Worm (Caenorhabditis elegans) whole organism, L4 larva: Measurements from ENCODE around the gene B0393.9.

Experiments used
- F10B5.3 ChIP-seq: sonication (generic microtip); optimal IDR thresholded peaks from 2 replicates; lab custom pipeline; 2016; ENCODE audit warnings: mild to moderate bottlenecking, missing genetic modification characterization, missing compliant biosample characterization
- F37D6.2 ChIP-seq: sonication (generic microtip); optimal IDR thresholded peaks from 2 replicates; lab custom pipeline; 2016; ENCODE audit warnings: mild to moderate bottlenecking, missing genetic modification characterization, missing compliant biosample characterization
- T20F7.1 ChIP-seq: fragments of 200-800 bp; sonication (Bioruptor generic); optimal IDR thresholded peaks from 2 replicates; lab custom pipeline; 2018; ENCODE audit warnings: mild to moderate bottlenecking, missing genetic modification characterization, missing compliant biosample characterization
- T26A8.4 ChIP-seq: fragments of 200-800 bp; sonication (Bioruptor generic); IDR thresholded peaks from 2 replicates; pipeline ENCODE4 v1.3.6; 2022; ENCODE audit warnings: missing genetic modification characterization, missing compliant biosample characterization
- Y48G9A.11 ChIP-seq: fragments of 200-800 bp; sonication (Bioruptor generic); IDR thresholded peaks from 2 replicates; pipeline ENCODE4 v1.3.6; 2022; ENCODE audit warnings: missing genetic modification reagents, missing genetic modification characterization, missing compliant biosample characterization
- aha-1 ChIP-seq: fragments of 150-350 bp; peaks from one replicate; lab custom pipeline; 2014; ENCODE audit warnings: missing biosample characterization, missing genetic modification characterization
- aly-2 ChIP-seq: sonication (generic microtip); optimal IDR thresholded peaks from 2 replicates; lab custom pipeline; 2018; ENCODE audit warnings: missing biosample characterization, missing genetic modification characterization
- ceh-28 ChIP-seq: fragments of 150-350 bp; optimal IDR thresholded peaks from 2 replicates; lab custom pipeline; 2014; ENCODE audit warnings: missing biosample characterization, missing genetic modification reagents, missing genetic modification characterization
- ceh-44 ChIP-seq: fragments of 200-800 bp; sonication (Bioruptor generic); IDR thresholded peaks from 2 replicates; pipeline ENCODE4 v1.3.6; 2022; ENCODE audit warnings: missing genetic modification reagents, missing genetic modification characterization, missing compliant biosample characterization
- daf-12 ChIP-seq: fragments of 150-350 bp; optimal IDR thresholded peaks from 2 replicates; lab custom pipeline; 2014; ENCODE audit warnings: missing biosample characterization, missing genetic modification reagents, missing genetic modification characterization
- daf-16 ChIP-seq, 3 experiments: sonication (generic microtip); optimal IDR thresholded peaks; 2 replicates each; lab custom pipeline; 2016 to 2017; ENCODE audit warnings: missing genetic modification characterization in 3 of 3, missing genetic modification reagents in 3 of 3, mild to moderate bottlenecking in 2 of 3, missing compliant biosample characterization in 2 of 3, missing biosample characterization in 1 of 3, moderate library complexity in 1 of 3
- dmd-8 ChIP-seq: fragments of 200-800 bp; sonication (Bioruptor generic); IDR thresholded peaks from 2 replicates; pipeline ENCODE4 v1.3.6; 2022; ENCODE audit warnings: missing genetic modification characterization, missing compliant biosample characterization
- dmd-9 ChIP-seq: fragments of 200-800 bp; sonication (Bioruptor generic); IDR thresholded peaks from 2 replicates; pipeline ENCODE4 v1.3.6; 2022; ENCODE audit warnings: missing genetic modification reagents, missing genetic modification characterization, missing compliant biosample characterization
- dpl-1 ChIP-seq: fragments of 150-350 bp; optimal IDR thresholded peaks from 2 replicates; lab custom pipeline; 2014; ENCODE audit warnings: missing biosample characterization, missing genetic modification reagents, missing genetic modification characterization
- fkh-10 ChIP-seq: fragments of 150-350 bp; optimal IDR thresholded peaks from 2 replicates; lab custom pipeline; 2014; ENCODE audit warnings: missing biosample characterization, missing genetic modification reagents, missing genetic modification characterization
- fos-1 ChIP-seq: fragments of 150-350 bp; optimal IDR thresholded peaks from 2 replicates; lab custom pipeline; 2014; ENCODE audit warnings: missing biosample characterization, missing genetic modification characterization
- hlh-30 ChIP-seq: sonication (generic microtip); optimal IDR thresholded peaks from 2 replicates; lab custom pipeline; 2017; ENCODE audit warnings: antibody characterized with exemption, mild to moderate bottlenecking, missing genetic modification characterization, missing compliant biosample characterization; ENCODE audit not compliant: insufficient read depth
- lim-7 ChIP-seq: fragments of 200-800 bp; sonication (Bioruptor generic); IDR thresholded peaks from 2 replicates; pipeline ENCODE4 v1.3.6; 2022; ENCODE audit warnings: missing genetic modification characterization, missing compliant biosample characterization
- lin-29 ChIP-seq: fragments of 200-800 bp; sonication (Bioruptor generic); IDR thresholded peaks from 2 replicates; pipeline ENCODE4 v1.3.6; 2022; ENCODE audit warnings: missing genetic modification reagents, missing genetic modification characterization, missing compliant biosample characterization
- lin-38 ChIP-seq: fragments of 200-800 bp; sonication (Bioruptor generic); IDR thresholded peaks from 2 replicates; pipeline ENCODE4 v1.3.6; 2022; ENCODE audit warnings: missing genetic modification reagents, missing genetic modification characterization, missing compliant biosample characterization
- madf-9 ChIP-seq: fragments of 200-800 bp; sonication (Bioruptor generic); conservative IDR thresholded peaks from 2 replicates; pipeline ENCODE4 v1.3.6; 2022; ENCODE audit warnings: missing genetic modification reagents, missing genetic modification characterization, missing compliant biosample characterization
- mdl-1 ChIP-seq, 2 experiments: fragments of 150-350 bp in 1 of 2; sonication (generic microtip) in 1 of 2; optimal IDR thresholded peaks; 2 replicates each; lab custom pipeline; 2014 to 2017; ENCODE audit warnings: missing biosample characterization in 2 of 2, missing genetic modification characterization in 2 of 2
- mep-1 ChIP-seq: fragments of 150-350 bp; sonication (generic microtip); optimal IDR thresholded peaks from 3 replicates; lab custom pipeline; 2014; ENCODE audit warnings: missing biosample characterization, missing genetic modification characterization
- mes-2 ChIP-seq: sonication (generic microtip); optimal IDR thresholded peaks from 2 replicates; lab custom pipeline; 2016; ENCODE audit warnings: missing genotype, mild to moderate bottlenecking, missing genetic modification characterization, missing compliant biosample characterization; ENCODE audit not compliant: poor library complexity, severe bottlenecking
- mxl-3 ChIP-seq: fragments of 200-800 bp; sonication (Bioruptor generic); optimal IDR thresholded peaks from 2 replicates; lab custom pipeline; 2018; ENCODE audit warnings: mild to moderate bottlenecking, missing genetic modification characterization, missing compliant biosample characterization
- nhr-102 ChIP-seq: sonication (generic microtip); optimal IDR thresholded peaks from 2 replicates; lab custom pipeline; 2016; ENCODE audit warnings: mild to moderate bottlenecking, missing genetic modification characterization, moderate library complexity, missing compliant biosample characterization
- nhr-111 ChIP-seq: fragments of 200-800 bp; sonication (Bioruptor generic); optimal IDR thresholded peaks from 2 replicates; lab custom pipeline; 2018; ENCODE audit warnings: mild to moderate bottlenecking, missing genetic modification characterization, missing compliant biosample characterization
- nhr-237 ChIP-seq: sonication (generic microtip); optimal IDR thresholded peaks from 2 replicates; lab custom pipeline; 2017; ENCODE audit warnings: missing biosample characterization, missing genetic modification characterization
- nhr-28 ChIP-seq: fragments of 150-350 bp; optimal IDR thresholded peaks from 2 replicates; lab custom pipeline; 2014; ENCODE audit warnings: missing biosample characterization, missing genetic modification characterization
- pha-4 ChIP-seq, 2 experiments: fragments of 150-350 bp in 1 of 2; fragments of 200-800 bp in 1 of 2; sonication (Bioruptor generic) in 1 of 2; IDR thresholded peaks in 1 of 2; optimal IDR thresholded peaks in 1 of 2; 2 replicates each; pipeline versions ENCODE4 v1.3.6 to Lab custom; 2014 to 2022; ENCODE audit warnings: missing genetic modification characterization in 2 of 2, missing genetic modification reagents in 2 of 2, missing biosample characterization in 1 of 2, missing compliant biosample characterization in 1 of 2
- pqm-1 ChIP-seq: sonication (generic microtip); optimal IDR thresholded peaks from 2 replicates; lab custom pipeline; 2017; ENCODE audit warnings: missing biosample characterization, missing genetic modification characterization
- rbr-2 ChIP-seq: sonication (generic microtip); optimal IDR thresholded peaks from 2 replicates; lab custom pipeline; 2016; ENCODE audit warnings: missing genotype, missing genetic modification characterization, missing compliant biosample characterization
- set-16 ChIP-seq: fragments of 200-800 bp; sonication (Bioruptor generic); IDR thresholded peaks from 2 replicates; pipeline ENCODE4 v1.3.6; 2022; ENCODE audit warnings: missing genetic modification reagents, missing genetic modification characterization, missing compliant biosample characterization
- skn-1 ChIP-seq: fragments of 150-350 bp; optimal IDR thresholded peaks from 2 replicates; lab custom pipeline; 2014; ENCODE audit warnings: missing biosample characterization, missing genetic modification characterization
- snpc-1.2 ChIP-seq: fragments of 200-800 bp; sonication (Bioruptor generic); IDR thresholded peaks from 2 replicates; pipeline ENCODE4 v1.3.6; 2022; ENCODE audit warnings: missing genetic modification reagents, missing genetic modification characterization, missing compliant biosample characterization
- snpc-4 ChIP-seq: fragments of 150-350 bp; optimal IDR thresholded peaks from 2 replicates; lab custom pipeline; 2014; ENCODE audit warnings: missing biosample characterization, missing genetic modification characterization
- spr-1 ChIP-seq: sonication (generic microtip); optimal IDR thresholded peaks from 2 replicates; lab custom pipeline; 2016; ENCODE audit warnings: mild to moderate bottlenecking, missing genetic modification characterization, missing compliant biosample characterization
- tra-1 ChIP-seq: fragments of 200-800 bp; sonication (Bioruptor generic); IDR thresholded peaks from 2 replicates; pipeline ENCODE4 v1.3.6; 2022; ENCODE audit warnings: missing genetic modification reagents, missing genetic modification characterization, missing compliant biosample characterization
- unc-130 ChIP-seq: sonication (generic microtip); optimal IDR thresholded peaks from 2 replicates; lab custom pipeline; 2016; ENCODE audit warnings: missing genetic modification reagents, missing genetic modification characterization, missing compliant biosample characterization
- unc-62 ChIP-seq, 3 experiments: fragments of 150-350 bp in 1 of 3; sonication (generic microtip); optimal IDR thresholded peaks in 2 of 3; peaks in 1 of 3; 1 replicate in 1 of 3; 2 replicates in 2 of 3; lab custom pipeline; 2014 to 2017; ENCODE audit warnings: missing biosample characterization in 3 of 3, missing genetic modification characterization in 3 of 3, missing genetic modification reagents in 3 of 3, missing genotype in 1 of 3
- zag-1 ChIP-seq: fragments of 150-350 bp; optimal IDR thresholded peaks from 2 replicates; lab custom pipeline; 2014; ENCODE audit warnings: missing biosample characterization, missing genetic modification characterization
- zfp-2 ChIP-seq: sonication (generic microtip); optimal IDR thresholded peaks from 2 replicates; lab custom pipeline; 2016; ENCODE audit warnings: mild to moderate bottlenecking, missing genetic modification characterization, missing compliant biosample characterization
- zip-2 ChIP-seq: fragments of 150-350 bp; optimal IDR thresholded peaks from 2 replicates; lab custom pipeline; 2014; ENCODE audit warnings: missing biosample characterization, missing genetic modification characterization
- ztf-7 ChIP-seq: fragments of 150-350 bp; optimal IDR thresholded peaks from 2 replicates; lab custom pipeline; 2014; ENCODE audit warnings: missing biosample characterization, missing genetic modification characterization

Gene B0393.9

DNA sequence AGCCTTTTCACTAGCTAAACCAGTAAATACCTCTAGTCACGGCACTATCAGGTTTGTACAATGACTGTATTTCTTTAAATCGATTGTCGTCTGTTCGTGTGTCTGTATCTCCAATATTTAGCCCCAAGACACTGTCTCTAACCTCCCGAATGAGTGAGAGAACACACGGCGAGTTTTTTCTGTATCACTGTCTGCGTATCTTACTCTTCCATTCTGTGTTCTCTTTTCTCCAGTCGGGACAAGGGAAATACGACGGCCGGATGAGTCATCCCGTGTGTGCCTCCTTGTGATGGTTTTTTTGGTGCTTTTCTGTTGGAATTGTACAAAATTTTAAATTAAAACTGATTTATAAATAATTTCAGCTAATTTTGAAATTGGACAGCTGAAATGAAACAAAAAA is 16.1 kb upstream of the B0393.9 start (continued):
- TF ChIP-seq madf-9 (GFP tag; lab: Robert Waterston, UW) (0 out of 2 replicates have a peak, but pooled peaks have one; percentile 20), snpc-1.2 (GFP tag; lab: Robert Waterston, UW) (no peak), F10B5.3 (peak; percentile 10), zag-1 (tag; lab: Kevin White, UChicago) (no peak), fkh-10 (GFP tag; lab: Kevin White, UChicago) (peak; percentile 41), skn-1 (tag; lab: Kevin White, UChicago) (no peak), aha-1 (tag; lab: Kevin White, UChicago) (peak; percentile 7), spr-1 (tag; lab: Kevin White, UChicago) (peak; percentile 1), nhr-102 (tag; lab: Kevin White, UChicago) (peak; percentile 24), ceh-44 (GFP tag; lab: Robert Waterston, UW) (no peak), zfp-2 (tag; lab: Kevin White, UChicago) (no peak), mes-2 (tag; lab: Kevin White, UChicago) (peak; percentile 85), lin-38 (peak; percentile 60), mxl-3 (GFP tag; lab: Kevin White, UChicago) (peak; percentile 85), pqm-1 (peak; percentile 57), nhr-28 (tag; lab: Kevin White, UChicago) (peak; percentile 79), hlh-30 (tag; lab: Kevin White, UChicago) (peak; percentile 94), T26A8.4 (GFP tag; lab: Robert Waterston, UW) (peak; percentile 67), lim-7 (GFP tag; lab: Robert Waterston, UW) (no peak), fos-1 (tag; lab: Kevin White, UChicago) (peak; percentile 77), zip-2 (tag; lab: Kevin White, UChicago) (no peak), lin-29 (GFP tag; lab: Robert Waterston, UW) (no peak), dmd-8 (GFP tag; lab: Robert Waterston, UW) (no peak), tra-1 (no peak), ztf-7 (peak; percentile 25), dpl-1 (GFP tag; lab: Kevin White, UChicago) (peak; percentile 62), ceh-28 (tag; lab: Kevin White, UChicago) (peak; percentile 6), rbr-2 (peak; percentile 75), unc-62 (GFP tag; optimal IDR thresholded peaks at IDR 0.05 in 1 of 2; lab: Kevin White, UChicago) (peak in 1 of 2 experiments; percentile 98), unc-62 (tag; optimal IDR thresholded peaks at IDR 0.05; lab: Kevin White, UChicago) (no peak), mdl-1 (tag; optimal IDR thresholded peaks at IDR 0.05; lab: Kevin White, UChicago) (peak in 1 of 2 experiments; percentile 70), Y48G9A.11 (GFP tag; lab: Robert Waterston, UW) (no peak)

ce11 chrIII:4792560-4793136 is 12.7 kb upstream of the B0393.9 start, which contains the start of gene mip-1:
mip-1 (plus strand) TSS chrIII:4793086.
- TF ChIP-seq unc-130 (GFP tag; lab: Kevin White, UChicago) = peak; percentile 40
- TF ChIP-seq nhr-237 (tag; lab: Kevin White, UChicago) = no peak
- TF ChIP-seq lin-38 = 0 out of 2 replicates have a peak, but pooled peaks have one; percentile 25

- no peak for TF ChIP-seq mep-1 (tag; lab: Kevin White, UChicago)
- no peak for TF ChIP-seq snpc-4 (tag; lab: Kevin White, UChicago)
- TF ChIP-seq pha-4 (GFP tag; IDR thresholded peaks at IDR 0.05; lab: Robert Waterston, UW) = no peak
- TF ChIP-seq pha-4 (tag; optimal IDR thresholded peaks at IDR 0.05; lab: Kevin White, UChicago) = no peak
- no peak for TF ChIP-seq T20F7.1 (GFP tag; lab: Kevin White, UChicago)
- TF ChIP-seq F37D6.2 (tag; lab: Kevin White, UChicago) = no peak
- TF ChIP-seq ceh-28 (tag; lab: Kevin White, UChicago) = no peak
- no peak for TF ChIP-seq madf-9 (GFP tag; lab: Robert Waterston, UW)
- no peak for TF ChIP-seq nhr-111
- no peak for TF ChIP-seq aha-1 (tag; lab: Kevin White, UChicago)
- TF ChIP-seq aly-2 (tag; lab: Kevin White, UChicago) = no peak
- no peak for TF ChIP-seq daf-16 (GFP tag; optimal IDR thresholded peaks at IDR 0.05; lab: Kevin White, UChicago)
- TF ChIP-seq daf-16 (tag; optimal IDR thresholded peaks at IDR 0.05; lab: Kevin White, UChicago) = peak; percentile 36
- no peak for TF ChIP-seq mxl-3 (GFP tag; lab: Kevin White, UChicago)
- no peak for TF ChIP-seq set-16 (GFP tag; lab: Robert Waterston, UW)
- TF ChIP-seq daf-12 (tag; lab: Kevin White, UChicago) = no peak
- TF ChIP-seq Y48G9A.11 (GFP tag; lab: Robert Waterston, UW) = no peak
- peak; percentile 71 for TF ChIP-seq dpl-1 (GFP tag; lab: Kevin White, UChicago)
- no peak for TF ChIP-seq dmd-9
- TF ChIP-seq, all 104 proteins: peak for 2
These were observed 5.8 kb upstream of the B0393.9 start, which contains the start of gene mel-28 for ce11 chrIII:4785714-4786113. mel-28 (plus strand) TSS chrIII:4786080.
